Fruit fly (Drosophila melanogaster) whole organism, embryonic: ENCODE results near the gene srl.

Experiments used
- Asciz ChIP-seq: fragments of 200-800 bp; sonication (Bioruptor generic); optimal IDR thresholded peaks from 2 replicates; lab custom pipeline; 2017; ENCODE audit warnings: missing biosample characterization, mild to moderate bottlenecking, missing genetic modification characterization, missing genetic modification reagents
- BEAF-32 ChIP-seq: fragments of 200-800 bp; sonication (Bioruptor generic); optimal IDR thresholded peaks from 3 replicates; lab custom pipeline; 2017; ENCODE audit warnings: missing biosample characterization, missing genetic modification characterization, mild to moderate bottlenecking, moderate library complexity, missing genetic modification reagents
- CG12236 ChIP-seq: fragments of 200-800 bp; sonication (Bioruptor generic); optimal IDR thresholded peaks from 2 replicates; lab custom pipeline; 2016; ENCODE audit warnings: missing biosample characterization, missing genetic modification characterization
- CG14050 ChIP-seq: fragments of 200-800 bp; sonication (Bioruptor generic); IDR thresholded peaks from 3 replicates; pipeline ENCODE4 v1.3.6; 2022; ENCODE audit warnings: missing biosample characterization, missing genetic modification characterization
- CG15073 ChIP-seq: fragments of 200-800 bp; sonication (Bioruptor generic); optimal IDR thresholded peaks from 2 replicates; lab custom pipeline; 2016; ENCODE audit warnings: missing biosample characterization, missing genetic modification characterization
- CG18011 ChIP-seq: fragments of 200-800 bp; sonication (Bioruptor generic); optimal IDR thresholded peaks from 2 replicates; lab custom pipeline; 2017; ENCODE audit warnings: missing biosample characterization, missing genetic modification characterization, mild to moderate bottlenecking, moderate library complexity, missing genotype
- CG18262 ChIP-seq: fragments of 200-800 bp; optimal IDR thresholded peaks from 3 replicates; lab custom pipeline; 2019; ENCODE audit warnings: missing biosample characterization, mild to moderate bottlenecking, missing genetic modification characterization, moderate library complexity
- CG34224 ChIP-seq: fragments of 200-800 bp; sonication (Bioruptor generic); IDR thresholded peaks from 3 replicates; pipeline ENCODE4 v1.3.6; 2022; ENCODE audit warnings: missing biosample characterization, missing genetic modification characterization; ENCODE audit not compliant: partially characterized antibody
- CG3726 ChIP-seq: fragments of 200-800 bp; sonication (Bioruptor generic); IDR thresholded peaks from 3 replicates; pipeline ENCODE4, ENCODE4 v1.3.6; 2022; ENCODE audit warnings: missing biosample characterization, missing genetic modification characterization
- CG4617 ChIP-seq: fragments of 200-800 bp; sonication (Bioruptor generic); optimal IDR thresholded peaks from 3 replicates; lab custom pipeline; 2016; ENCODE audit warnings: missing biosample characterization, missing genetic modification characterization, borderline replicate concordance
- CG4730 ChIP-seq: fragments of 200-800 bp; sonication (Bioruptor generic); IDR thresholded peaks from 2 replicates; pipeline ENCODE4 v1.3.6; 2022; ENCODE audit warnings: missing biosample characterization, missing genetic modification characterization
- CG6765 ChIP-seq: fragments of 200-800 bp; sonication (Bioruptor generic); optimal IDR thresholded peaks from 3 replicates; lab custom pipeline; 2017; ENCODE audit warnings: missing biosample characterization, mild to moderate bottlenecking, missing genetic modification characterization
- CG7839 ChIP-seq: fragments of 200-800 bp; sonication (Bioruptor generic); optimal IDR thresholded peaks from 3 replicates; lab custom pipeline; 2018; ENCODE audit warnings: missing biosample characterization, mild to moderate bottlenecking, missing genetic modification characterization, moderate library complexity
- CG7928 ChIP-seq: fragments of 200-800 bp; sonication (Bioruptor generic); optimal IDR thresholded peaks from 2 replicates; lab custom pipeline; 2017; ENCODE audit warnings: missing biosample characterization, mild to moderate bottlenecking, missing genetic modification characterization
- CG7963 ChIP-seq: fragments of 200-800 bp; sonication (Bioruptor generic); IDR thresholded peaks from 3 replicates; pipeline ENCODE4 v1.3.6; 2022; ENCODE audit warnings: missing biosample characterization, missing genetic modification characterization; ENCODE audit not compliant: partially characterized antibody
- CG7987 ChIP-seq: fragments of 200-800 bp; sonication (Bioruptor generic); optimal IDR thresholded peaks from 2 replicates; lab custom pipeline; 2018; ENCODE audit warnings: missing biosample characterization, mild to moderate bottlenecking, missing genetic modification characterization, moderate library complexity
- Dfd ChIP-seq, 2 experiments: fragments of >200 bp; optimal IDR thresholded peaks; 2 replicates each; lab custom pipeline; 2017; ENCODE audit warnings: missing biosample characterization in 2 of 2, missing genetic modification characterization in 2 of 2
- Dip2 ChIP-seq: fragments of 200-800 bp; sonication (Bioruptor generic); IDR thresholded peaks from 2 replicates; pipeline ENCODE4 v1.3.6; 2022; ENCODE audit warnings: missing biosample characterization, missing genetic modification characterization
- Doc3 ChIP-seq: fragments of 200-800 bp; sonication (Bioruptor generic); IDR thresholded peaks from 3 replicates; pipeline ENCODE4 v1.3.6; 2022; ENCODE audit warnings: missing biosample characterization, missing genetic modification characterization; ENCODE audit not compliant: partially characterized antibody
- H15 ChIP-seq: fragments of 200-800 bp; sonication (Bioruptor generic); IDR thresholded peaks from 3 replicates; pipeline ENCODE4 v1.3.6; 2022; ENCODE audit warnings: missing biosample characterization, missing genetic modification characterization
- Med ChIP-seq: fragments of 200-800 bp; sonication (Bioruptor generic); peaks from one replicate; lab custom pipeline; 2016; ENCODE audit warnings: missing biosample characterization, missing genetic modification characterization, mild to moderate bottlenecking, inconsistent platforms, moderate library complexity
- Mes4 ChIP-seq: fragments of 200-800 bp; sonication (Bioruptor generic); optimal IDR thresholded peaks from 2 replicates; lab custom pipeline; 2016; ENCODE audit warnings: missing biosample characterization, missing genetic modification characterization
- Side ChIP-seq: fragments of 200-800 bp; sonication (Bioruptor generic); optimal IDR thresholded peaks from 2 replicates; lab custom pipeline; 2016; ENCODE audit warnings: missing biosample characterization, missing genetic modification characterization
- Sin3A ChIP-seq: fragments of >200 bp; optimal IDR thresholded peaks from 2 replicates; lab custom pipeline; 2018
- Spps ChIP-seq: fragments of 200-800 bp; sonication (Bioruptor generic); optimal IDR thresholded peaks from 2 replicates; lab custom pipeline; 2018; ENCODE audit warnings: missing biosample characterization, mild to moderate bottlenecking, missing genetic modification characterization
- amos ChIP-seq: fragments of 200-800 bp; sonication (Bioruptor generic); IDR thresholded peaks from 2 replicates; pipeline ENCODE4 v1.3.6; 2022; ENCODE audit warnings: missing biosample characterization, missing genetic modification characterization; ENCODE audit not compliant: partially characterized antibody
- ash1 ChIP-seq: fragments of 200-800 bp; sonication (Bioruptor generic); optimal IDR thresholded peaks from 2 replicates; lab custom pipeline; 2018; ENCODE audit warnings: missing biosample characterization, mild to moderate bottlenecking, missing genetic modification characterization
- cwo ChIP-seq: fragments of 200-800 bp; sonication (Bioruptor generic); optimal IDR thresholded peaks from 3 replicates; lab custom pipeline; 2017; ENCODE audit warnings: missing biosample characterization, missing genetic modification characterization, mild to moderate bottlenecking, moderate library complexity, missing genetic modification reagents
- ems ChIP-seq: fragments of 200-800 bp; sonication (Bioruptor generic); optimal IDR thresholded peaks from 3 replicates; lab custom pipeline; 2016; ENCODE audit warnings: missing biosample characterization, missing genetic modification characterization
- gfzf ChIP-seq: fragments of 200-800 bp; sonication (Bioruptor generic); optimal IDR thresholded peaks from 2 replicates; lab custom pipeline; 2016; ENCODE audit warnings: missing biosample characterization, mild to moderate bottlenecking, missing genetic modification characterization, moderate library complexity
- inv ChIP-seq: fragments of 200-800 bp; sonication (Bioruptor generic); IDR thresholded peaks from 2 replicates; pipeline ENCODE4 v1.3.6; 2022; ENCODE audit warnings: missing biosample characterization, missing genetic modification characterization; ENCODE audit not compliant: partially characterized antibody
- jumu ChIP-seq: fragments of 200-800 bp; sonication (Bioruptor generic); optimal IDR thresholded peaks from 3 replicates; lab custom pipeline; 2016; ENCODE audit warnings: missing biosample characterization, missing genetic modification characterization
- lbe ChIP-seq: fragments of 200-800 bp; sonication (Bioruptor generic); optimal IDR thresholded peaks from 2 replicates; lab custom pipeline; 2016; ENCODE audit warnings: missing biosample characterization, mild to moderate bottlenecking, missing genetic modification characterization
- mirr ChIP-seq: fragments of 200-800 bp; sonication (Bioruptor generic); optimal IDR thresholded peaks from 3 replicates; lab custom pipeline; 2018; ENCODE audit warnings: missing biosample characterization, mild to moderate bottlenecking, missing genetic modification characterization
- nerfin-1 ChIP-seq: fragments of 200-800 bp; sonication (Bioruptor generic); optimal IDR thresholded peaks from 3 replicates; lab custom pipeline; 2019; ENCODE audit warnings: missing biosample characterization, mild to moderate bottlenecking, missing genetic modification characterization, moderate library complexity
- pan ChIP-seq, 4 experiments: fragments of >200 bp in 3 of 4; fragments of 200-800 bp in 1 of 4; sonication (Bioruptor generic) in 1 of 4; optimal IDR thresholded peaks in 3 of 4; IDR thresholded peaks in 1 of 4; 2 replicates each; pipeline versions ENCODE4 v1.3.6 to Lab custom; 2017 to 2022; ENCODE audit warnings: missing biosample characterization in 2 of 4, missing genetic modification characterization in 2 of 4, mixed read lengths in 1 of 4
- repo ChIP-seq: fragments of 200-800 bp; sonication (Bioruptor generic); optimal IDR thresholded peaks from 2 replicates; lab custom pipeline; 2016; ENCODE audit warnings: missing biosample characterization, missing genetic modification characterization
- sima ChIP-seq: fragments of 200-800 bp; sonication (Bioruptor generic); optimal IDR thresholded peaks from 2 replicates; lab custom pipeline; 2016; ENCODE audit warnings: missing biosample characterization, missing genetic modification characterization
- slbo ChIP-seq: fragments of 200-800 bp; sonication (Bioruptor generic); IDR thresholded peaks from 2 replicates; pipeline ENCODE4 v1.3.6; 2022; ENCODE audit warnings: missing biosample characterization, missing genetic modification characterization
- tap ChIP-seq: fragments of 200-800 bp; optimal IDR thresholded peaks from 3 replicates; lab custom pipeline; 2019; ENCODE audit warnings: missing biosample characterization, mild to moderate bottlenecking, missing genetic modification characterization, moderate library complexity
- tgo ChIP-seq: fragments of 200-800 bp; sonication (Bioruptor generic); IDR thresholded peaks from 3 replicates; pipeline ENCODE4 v1.3.6; 2022; ENCODE audit warnings: missing biosample characterization, missing genetic modification characterization
- usp ChIP-seq: fragments of >200 bp; optimal IDR thresholded peaks from 2 replicates; lab custom pipeline; 2017; ENCODE audit warnings: missing biosample characterization, missing genetic modification characterization
- vnd ChIP-seq: fragments of 200-800 bp; sonication (Bioruptor generic); IDR thresholded peaks from 3 replicates; pipeline ENCODE4 v1.3.6; 2022; ENCODE audit warnings: missing biosample characterization, missing genetic modification characterization; ENCODE audit not compliant: partially characterized antibody
- vvl ChIP-seq: fragments of 200-800 bp; sonication (Bioruptor generic); IDR thresholded peaks from 2 replicates; pipeline ENCODE4 v1.3.6; 2022; ENCODE audit warnings: missing biosample characterization, missing genetic modification characterization
- z ChIP-seq: fragments of 200-800 bp; sonication (Bioruptor generic); IDR thresholded peaks from 3 replicates; pipeline ENCODE4 v1.3.6; 2022; ENCODE audit warnings: missing biosample characterization, missing genetic modification characterization
- zen ChIP-seq: fragments of 200-800 bp; sonication (Bioruptor generic); optimal IDR thresholded peaks from 3 replicates; lab custom pipeline; 2018; ENCODE audit warnings: missing biosample characterization, mild to moderate bottlenecking, missing genetic modification characterization, moderate library complexity
- zen2 ChIP-seq: fragments of 200-800 bp; sonication (Bioruptor generic); IDR thresholded peaks from 3 replicates; pipeline ENCODE4 v1.3.6; 2022; ENCODE audit warnings: missing biosample characterization, missing genetic modification characterization; ENCODE audit not compliant: partially characterized antibody

The srl gene

dm6 chr3R:4478220-4479037 lies 49.3 kb upstream of the srl start (continued):
- TF ChIP-seq CG6765 (peak; percentile 81), ems (GFP tag; lab: Kevin White, UChicago) (peak; percentile 92), Doc3 (GFP tag; lab: Robert Waterston, UW) (no peak), vnd (GFP tag; lab: Robert Waterston, UW) (no peak), Sin3A (lab: Kevin White, UChicago) (no peak), tap (peak; percentile 83), CG7987 (peak; percentile 57), repo (GFP tag; lab: Kevin White, UChicago) (peak; percentile 62), ash1 (peak; percentile 56), Side (GFP tag; lab: Kevin White, UChicago) (peak; percentile 86), Med (peak; percentile 98), CG4730 (GFP tag; lab: Robert Waterston, UW) (peak; percentile 78), CG4617 (GFP tag; lab: Kevin White, UChicago) (peak; percentile 44), H15 (peak; percentile 81; the same call in 2 of the 3 replicates), CG34224 (GFP tag; lab: Robert Waterston, UW) (0 out of 3 replicates have a peak, but pooled peaks have one; percentile 12), Dip2 (GFP tag; lab: Robert Waterston, UW) (no peak), z (GFP tag; lab: Robert Waterston, UW) (0 out of 3 replicates have a peak, but pooled peaks have one; percentile 41), vvl (GFP tag; lab: Robert Waterston, UW) (peak; percentile 96), amos (peak; percentile 39; the same call in 1 of the 2 replicates), usp (GFP tag; lab: Kevin White, UChicago) (no peak), CG15073 (peak; percentile 15), CG12236 (GFP tag; lab: Kevin White, UChicago) (peak; percentile 74), CG7928 (peak; percentile 56), inv (GFP tag; lab: Robert Waterston, UW) (0 out of 2 replicates have a peak, but pooled peaks have one; percentile 17), CG3726 (GFP tag; lab: Robert Waterston, UW) (peak; percentile 82), CG14050 (GFP tag; lab: Robert Waterston, UW) (peak; percentile 84), tgo (GFP tag; lab: Robert Waterston, UW) (peak; percentile 88), gfzf (peak; percentile 2), BEAF-32 (GFP tag; lab: Kevin White, UChicago) (no peak), CG7839 (peak; percentile 87), zen (tag; lab: Kevin White, UChicago) (peak; percentile 37), mirr (GFP tag; lab: Kevin White, UChicago) (peak; percentile 42), pan (optimal IDR thresholded peaks at IDR 0.05; lab: Kevin White, UChicago) (no peak), pan (GFP tag; optimal IDR thresholded peaks at IDR 0.05 in 1 of 2, IDR thresholded peaks at IDR 0.05 in 1 of 2) (peak in 1 of 2 experiments; percentile 94), CG7963 (GFP tag; lab: Robert Waterston, UW) (no peak), Asciz (peak; percentile 86), Dfd (GFP tag; optimal IDR thresholded peaks at IDR 0.05; lab: Kevin White, UChicago) (no peak), nerfin-1 (tag; lab: Kevin White, UChicago) (peak; percentile 42), CG18011 (peak; percentile 77), slbo (GFP tag; lab: Robert Waterston, UW) (peak; percentile 95), CG18262 (tag; lab: Kevin White, UChicago) (peak; percentile 80), Spps (tag; lab: Kevin White, UChicago) (peak; percentile 63), lbe (peak; percentile 83), zen2 (peak; percentile 42; the same call in 1 of the 3 replicates), jumu (GFP tag; lab: Kevin White, UChicago) (peak; percentile 86), cwo (GFP tag; lab: Kevin White, UChicago) (peak; percentile 91), Mes4 (GFP tag; lab: Kevin White, UChicago) (peak; percentile 74), sima (GFP tag; lab: Kevin White, UChicago) (peak; percentile 60)
